Worm (Caenorhabditis elegans) whole organism, L4 larva: ENCODE measurements around the gene ekl-5.

ENCODE experiments used
- Y5F2A.4 ChIP-seq: fragments of 200-800 bp; sonication (Bioruptor generic); optimal IDR thresholded peaks from 2 replicates; lab custom pipeline; 2018; ENCODE audit warnings: mild to moderate bottlenecking, missing genetic modification characterization, missing compliant biosample characterization
- ama-1 ChIP-seq: fragments of 150-350 bp; optimal IDR thresholded peaks from 2 replicates; lab custom pipeline; 2014; ENCODE audit warnings: inconsistent platforms, mixed read lengths
- ceh-20 ChIP-seq: fragments of 200-800 bp; sonication (Bioruptor generic); IDR thresholded peaks from 2 replicates; pipeline ENCODE4 v1.3.6; 2022; ENCODE audit warnings: missing genetic modification reagents, missing genetic modification characterization, missing compliant biosample characterization
- ceh-82 ChIP-seq: sonication (generic microtip); optimal IDR thresholded peaks from 2 replicates; lab custom pipeline; 2017; ENCODE audit warnings: missing biosample characterization, missing genetic modification characterization
- dve-1 ChIP-seq: sonication (generic microtip); optimal IDR thresholded peaks from 2 replicates; lab custom pipeline; 2017; ENCODE audit warnings: antibody characterized with exemption, mild to moderate bottlenecking, missing genetic modification characterization, missing compliant biosample characterization; ENCODE audit not compliant: insufficient read depth
- fkh-10 ChIP-seq: fragments of 150-350 bp; optimal IDR thresholded peaks from 2 replicates; lab custom pipeline; 2014; ENCODE audit warnings: missing biosample characterization, missing genetic modification reagents, missing genetic modification characterization
- lsy-2 ChIP-seq, 2 experiments: fragments of 150-350 bp in 1 of 2; sonication (generic microtip) in 1 of 2; optimal IDR thresholded peaks; 2 replicates each; lab custom pipeline; 2014 to 2017; ENCODE audit warnings: missing biosample characterization in 2 of 2, missing genetic modification characterization in 2 of 2
- pqm-1 ChIP-seq: sonication (generic microtip); optimal IDR thresholded peaks from 2 replicates; lab custom pipeline; 2017; ENCODE audit warnings: missing biosample characterization, missing genetic modification characterization
- rbr-2 ChIP-seq: sonication (generic microtip); optimal IDR thresholded peaks from 2 replicates; lab custom pipeline; 2016; ENCODE audit warnings: missing genotype, missing genetic modification characterization, missing compliant biosample characterization
- skn-1 ChIP-seq: fragments of 150-350 bp; optimal IDR thresholded peaks from 2 replicates; lab custom pipeline; 2014; ENCODE audit warnings: missing biosample characterization, missing genetic modification characterization
- unc-39 ChIP-seq: sonication (generic microtip); optimal IDR thresholded peaks from 2 replicates; lab custom pipeline; 2017; ENCODE audit warnings: missing biosample characterization, missing genetic modification characterization
- unc-62 ChIP-seq, 3 experiments: fragments of 150-350 bp in 1 of 3; sonication (generic microtip); optimal IDR thresholded peaks in 2 of 3; peaks in 1 of 3; 1 replicate in 1 of 3; 2 replicates in 2 of 3; lab custom pipeline; 2014 to 2017; ENCODE audit warnings: missing biosample characterization in 3 of 3, missing genetic modification characterization in 3 of 3, missing genetic modification reagents in 3 of 3, missing genotype in 1 of 3

ce11 chrX:13944184-13944583, 27.2 kb upstream of the ekl-5 start:
- TF ChIP-seq ceh-82 (tag; lab: Kevin White, UChicago) = no peak
- TF ChIP-seq unc-39 (tag; lab: Kevin White, UChicago) = no peak
- TF ChIP-seq fkh-10 (GFP tag; lab: Kevin White, UChicago) = no peak
- no peak for TF ChIP-seq rbr-2 (tag; lab: Kevin White, UChicago)
- TF ChIP-seq skn-1 (tag; lab: Kevin White, UChicago) = no peak
- TF ChIP-seq ceh-20 = no peak
- TF ChIP-seq ama-1 (lab: Kevin White, UChicago) = no peak
- no peak for TF ChIP-seq Y5F2A.4 (GFP tag; lab: Kevin White, UChicago)
- no peak for TF ChIP-seq dve-1 (tag; lab: Kevin White, UChicago)
- TF ChIP-seq unc-62 (GFP tag; optimal IDR thresholded peaks at IDR 0.05 in 1 of 2; lab: Kevin White, UChicago) = no peak
- no peak for TF ChIP-seq unc-62 (tag; optimal IDR thresholded peaks at IDR 0.05; lab: Kevin White, UChicago)
- TF ChIP-seq lsy-2 (tag; optimal IDR thresholded peaks at IDR 0.05; lab: Kevin White, UChicago) = no peak
- no peak for TF ChIP-seq pqm-1 (tag; lab: Kevin White, UChicago)
